Fruit fly (Drosophila melanogaster) whole organism, embryonic: ENCODE measurements around the gene Ir87a.

Source experiments
- CG10431 ChIP-seq: fragments of 200-800 bp; sonication (Bioruptor generic); optimal IDR thresholded peaks from 3 replicates; lab custom pipeline; 2018; ENCODE audit warnings: missing biosample characterization, mild to moderate bottlenecking, missing genetic modification characterization
- CG10565 ChIP-seq: fragments of 200-800 bp; sonication (Bioruptor generic); optimal IDR thresholded peaks from 3 replicates; lab custom pipeline; 2016; ENCODE audit warnings: missing biosample characterization, mild to moderate bottlenecking, missing genetic modification characterization
- CG11723 ChIP-seq: fragments of 200-800 bp; sonication (Bioruptor generic); optimal IDR thresholded peaks from 2 replicates; lab custom pipeline; 2017; ENCODE audit warnings: missing biosample characterization, mild to moderate bottlenecking, missing genetic modification characterization
- CG12299 ChIP-seq: fragments of 200-800 bp; sonication (Bioruptor generic); optimal IDR thresholded peaks from 2 replicates; lab custom pipeline; 2018; ENCODE audit warnings: missing biosample characterization, mild to moderate bottlenecking, missing genetic modification characterization
- CG12769 ChIP-seq: fragments of 200-800 bp; sonication (Bioruptor generic); optimal IDR thresholded peaks from 2 replicates; lab custom pipeline; 2019; ENCODE audit warnings: missing biosample characterization, mild to moderate bottlenecking, missing genetic modification characterization, moderate library complexity
- CG13123 ChIP-seq: fragments of 200-800 bp; sonication (Bioruptor generic); optimal IDR thresholded peaks from 2 replicates; lab custom pipeline; 2016; ENCODE audit warnings: missing biosample characterization, missing genetic modification characterization
- CG13287 ChIP-seq: fragments of 200-800 bp; sonication (Bioruptor generic); IDR thresholded peaks from 2 replicates; pipeline ENCODE4 v1.3.6; 2022; ENCODE audit warnings: missing biosample characterization, missing genetic modification characterization; ENCODE audit not compliant: partially characterized antibody
- CG15073 ChIP-seq: fragments of 200-800 bp; sonication (Bioruptor generic); optimal IDR thresholded peaks from 2 replicates; lab custom pipeline; 2016; ENCODE audit warnings: missing biosample characterization, missing genetic modification characterization
- CG16815 ChIP-seq: fragments of 200-800 bp; sonication (Bioruptor generic); optimal IDR thresholded peaks from 3 replicates; lab custom pipeline; 2017; ENCODE audit warnings: missing biosample characterization, mild to moderate bottlenecking, missing genetic modification characterization
- CG34224 ChIP-seq: fragments of 200-800 bp; sonication (Bioruptor generic); IDR thresholded peaks from 3 replicates; pipeline ENCODE4 v1.3.6; 2022; ENCODE audit warnings: missing biosample characterization, missing genetic modification characterization; ENCODE audit not compliant: partially characterized antibody
- CG4282 ChIP-seq: fragments of 200-800 bp; sonication (Bioruptor generic); optimal IDR thresholded peaks from 2 replicates; lab custom pipeline; 2016; ENCODE audit warnings: missing biosample characterization, missing genetic modification characterization
- CG4707 ChIP-seq: fragments of 200-800 bp; sonication (Bioruptor generic); optimal IDR thresholded peaks from 2 replicates; lab custom pipeline; 2018; ENCODE audit warnings: missing biosample characterization, mild to moderate bottlenecking, missing genetic modification characterization, moderate library complexity
- CG6654 ChIP-seq: fragments of 200-800 bp; sonication (Bioruptor generic); optimal IDR thresholded peaks from 2 replicates; lab custom pipeline; 2017; ENCODE audit warnings: missing biosample characterization, mild to moderate bottlenecking, missing genetic modification characterization
- CG6765 ChIP-seq: fragments of 200-800 bp; sonication (Bioruptor generic); optimal IDR thresholded peaks from 3 replicates; lab custom pipeline; 2017; ENCODE audit warnings: missing biosample characterization, mild to moderate bottlenecking, missing genetic modification characterization
- CG7745 ChIP-seq: fragments of 200-800 bp; sonication (Bioruptor generic); optimal IDR thresholded peaks from 2 replicates; lab custom pipeline; 2018; ENCODE audit warnings: missing biosample characterization, mild to moderate bottlenecking, missing genetic modification characterization, moderate library complexity
- CG7928 ChIP-seq: fragments of 200-800 bp; sonication (Bioruptor generic); optimal IDR thresholded peaks from 2 replicates; lab custom pipeline; 2017; ENCODE audit warnings: missing biosample characterization, mild to moderate bottlenecking, missing genetic modification characterization
- CG8478 ChIP-seq: fragments of >200 bp; optimal IDR thresholded peaks from 2 replicates; lab custom pipeline; 2018
- CG9932 ChIP-seq: fragments of 200-800 bp; sonication (Bioruptor generic); IDR thresholded peaks from 2 replicates; pipeline ENCODE4 v1.3.6; 2022; ENCODE audit warnings: missing biosample characterization, missing genetic modification characterization
- CoRest ChIP-seq: fragments of 200-800 bp; sonication (Bioruptor generic); optimal IDR thresholded peaks from 3 replicates; lab custom pipeline; 2018; ENCODE audit warnings: missing biosample characterization, mild to moderate bottlenecking, missing genetic modification characterization, moderate library complexity
- Dref ChIP-seq: fragments of 200-800 bp; sonication (Bioruptor generic); IDR thresholded peaks from 2 replicates; pipeline ENCODE4 v1.3.6; 2022; ENCODE audit warnings: missing biosample characterization, missing genetic modification characterization
- Fer1 ChIP-seq: fragments of 200-800 bp; sonication (Bioruptor generic); optimal IDR thresholded peaks from 2 replicates; lab custom pipeline; 2017; ENCODE audit warnings: missing biosample characterization, mild to moderate bottlenecking, missing genetic modification characterization
- HLH3B ChIP-seq: fragments of 200-800 bp; sonication (Bioruptor generic); IDR thresholded peaks from 2 replicates; pipeline ENCODE4 v1.3.6; 2022; ENCODE audit warnings: missing biosample characterization, missing genetic modification characterization
- Hand ChIP-seq: fragments of 200-800 bp; sonication (Bioruptor generic); optimal IDR thresholded peaks from 2 replicates; lab custom pipeline; 2017; ENCODE audit warnings: mild to moderate bottlenecking, missing biosample characterization, missing genetic modification reagents, missing genetic modification characterization
- HmgD ChIP-seq: fragments of 200-800 bp; sonication (Bioruptor generic); optimal IDR thresholded peaks from 3 replicates; lab custom pipeline; 2016; ENCODE audit warnings: missing biosample characterization, missing genetic modification characterization
- Meics ChIP-seq: fragments of 200-800 bp; sonication (Bioruptor generic); optimal IDR thresholded peaks from 2 replicates; lab custom pipeline; 2017; ENCODE audit warnings: missing biosample characterization, mild to moderate bottlenecking, missing genetic modification characterization
- NC2β ChIP-seq: fragments of 200-800 bp; sonication (Bioruptor generic); optimal IDR thresholded peaks from 2 replicates; lab custom pipeline; 2016; ENCODE audit warnings: missing biosample characterization, missing genetic modification characterization
- Neu2 ChIP-seq: fragments of 200-800 bp; sonication (Bioruptor generic); optimal IDR thresholded peaks from 3 replicates; lab custom pipeline; 2016; ENCODE audit warnings: missing biosample characterization, missing genetic modification characterization, borderline replicate concordance
- Nf-YC ChIP-seq: fragments of 200-800 bp; optimal IDR thresholded peaks from 3 replicates; lab custom pipeline; 2019; ENCODE audit warnings: missing biosample characterization, mild to moderate bottlenecking, missing genetic modification characterization, moderate library complexity
- Pdp1 ChIP-seq, 2 experiments: fragments of 200-800 bp; sonication (Bioruptor generic); optimal IDR thresholded peaks; 3 replicates each; lab custom pipeline; 2016; ENCODE audit warnings: missing biosample characterization in 2 of 2, missing genetic modification characterization in 2 of 2, mild to moderate bottlenecking in 1 of 2, moderate library complexity in 1 of 2
- Ptx1 ChIP-seq: fragments of 200-800 bp; sonication (Bioruptor generic); IDR thresholded peaks from 2 replicates; pipeline ENCODE4 v1.3.6; 2022; ENCODE audit warnings: missing biosample characterization, missing genetic modification characterization
- Rfx ChIP-seq: fragments of 200-800 bp; sonication (Bioruptor generic); IDR thresholded peaks from 2 replicates; pipeline ENCODE4 v1.3.6; 2022; ENCODE audit warnings: missing biosample characterization, missing genetic modification characterization
- bigmax ChIP-seq: fragments of 200-800 bp; sonication (Bioruptor generic); optimal IDR thresholded peaks from 2 replicates; lab custom pipeline; 2018; ENCODE audit warnings: missing biosample characterization, mild to moderate bottlenecking, missing genetic modification characterization
- chinmo ChIP-seq: fragments of 200-800 bp; sonication (Bioruptor generic); IDR thresholded peaks from 4 replicates; pipeline ENCODE4 v1.3.6; 2022; ENCODE audit warnings: missing biosample characterization, missing genetic modification characterization; ENCODE audit not compliant: partially characterized antibody
- dm ChIP-seq: fragments of 200-800 bp; sonication (Bioruptor generic); optimal IDR thresholded peaks from 3 replicates; lab custom pipeline; 2016; ENCODE audit warnings: missing biosample characterization, missing genetic modification characterization
- dmrt99B ChIP-seq: fragments of 200-800 bp; sonication (Bioruptor generic); optimal IDR thresholded peaks from 2 replicates; lab custom pipeline; 2018; ENCODE audit warnings: missing biosample characterization, mild to moderate bottlenecking, missing genetic modification characterization, moderate library complexity
- en ChIP-seq: fragments of 200-800 bp; sonication (Bioruptor generic); optimal IDR thresholded peaks from 2 replicates; lab custom pipeline; 2016; ENCODE audit warnings: missing biosample characterization, missing genetic modification characterization
- esg ChIP-seq: fragments of 200-800 bp; sonication (Bioruptor generic); conservative IDR thresholded peaks from 2 replicates; pipeline ENCODE4 v1.3.6; 2022; ENCODE audit warnings: missing biosample characterization, missing genetic modification characterization
- exex ChIP-seq: fragments of 200-800 bp; sonication (Bioruptor generic); optimal IDR thresholded peaks from 4 replicates; lab custom pipeline; 2018; ENCODE audit warnings: missing biosample characterization, mild to moderate bottlenecking, missing genetic modification characterization, moderate library complexity
- fd96Cb ChIP-seq: fragments of 200-800 bp; sonication (Bioruptor generic); optimal IDR thresholded peaks from 2 replicates; lab custom pipeline; 2018; ENCODE audit warnings: missing biosample characterization, mild to moderate bottlenecking, missing genetic modification characterization, moderate library complexity
- gfzf ChIP-seq: fragments of 200-800 bp; sonication (Bioruptor generic); optimal IDR thresholded peaks from 2 replicates; lab custom pipeline; 2016; ENCODE audit warnings: missing biosample characterization, mild to moderate bottlenecking, missing genetic modification characterization, moderate library complexity
- hkb ChIP-seq, 2 experiments: fragments of 200-800 bp in 1 of 2; fragments of >200 bp in 1 of 2; sonication (Bioruptor generic) in 1 of 2; IDR thresholded peaks in 1 of 2; optimal IDR thresholded peaks in 1 of 2; 2 replicates each; pipeline versions ENCODE4 v1.3.6 to Lab custom; 2017 to 2022; ENCODE audit warnings: missing biosample characterization in 1 of 2, missing genetic modification characterization in 1 of 2
- klu ChIP-seq: fragments of 200-800 bp; sonication (Bioruptor generic); IDR thresholded peaks from 2 replicates; pipeline ENCODE4 v1.3.6; 2022; ENCODE audit warnings: missing biosample characterization, missing genetic modification characterization
- p53 ChIP-seq: fragments of 200-800 bp; sonication (Bioruptor generic); optimal IDR thresholded peaks from 2 replicates; lab custom pipeline; 2016; ENCODE audit warnings: missing biosample characterization, missing genetic modification characterization
- repo ChIP-seq: fragments of 200-800 bp; sonication (Bioruptor generic); optimal IDR thresholded peaks from 2 replicates; lab custom pipeline; 2016; ENCODE audit warnings: missing biosample characterization, missing genetic modification characterization
- rib ChIP-seq: fragments of 200-800 bp; sonication (Bioruptor generic); IDR thresholded peaks from 2 replicates; pipeline ENCODE4 v1.3.6; 2022; ENCODE audit warnings: missing biosample characterization, missing genetic modification characterization
- sens-2 ChIP-seq: fragments of 200-800 bp; sonication (Bioruptor generic); IDR thresholded peaks from 2 replicates; pipeline ENCODE4 v1.3.6; 2022; ENCODE audit warnings: missing biosample characterization, missing genetic modification characterization
- shn ChIP-seq: fragments of 200-800 bp; sonication (Bioruptor generic); optimal IDR thresholded peaks from 3 replicates; lab custom pipeline; 2016; ENCODE audit warnings: missing biosample characterization, missing genetic modification characterization
- sim ChIP-seq: fragments of 200-800 bp; sonication (Bioruptor generic); IDR thresholded peaks from 2 replicates; pipeline ENCODE4 v1.3.6; 2022; ENCODE audit warnings: missing biosample characterization, missing genetic modification characterization
- so ChIP-seq: fragments of 200-800 bp; sonication (Bioruptor generic); IDR thresholded peaks from 3 replicates; pipeline ENCODE4 v1.3.6; 2022; ENCODE audit warnings: missing biosample characterization, missing genetic modification characterization
- sob ChIP-seq: fragments of 200-800 bp; sonication (Bioruptor generic); IDR thresholded peaks from 2 replicates; pipeline ENCODE4 v1.3.6; 2022; ENCODE audit warnings: missing biosample characterization, missing genetic modification characterization
- ssp ChIP-seq: fragments of 200-800 bp; sonication (Bioruptor generic); IDR thresholded peaks from 2 replicates; pipeline ENCODE4 v1.3.6; 2022; ENCODE audit warnings: missing biosample characterization, missing genetic modification characterization

The Ir87a gene

dm6 chr3R:13433623-13434022 is 13.5 kb downstream of the Ir87a start (continued):
- peak; percentile 89 for TF ChIP-seq CoRest (tag; lab: Kevin White, UChicago)
- TF ChIP-seq CG34224 (GFP tag; lab: Robert Waterston, UW), result no peak
- peak; percentile 19 for TF ChIP-seq dm (GFP tag; lab: Kevin White, UChicago)
- TF ChIP-seq CG16815 (GFP tag; lab: Kevin White, UChicago), result peak; percentile 65
- peak; percentile 89 for TF ChIP-seq so (GFP tag; lab: Robert Waterston, UW)
- TF ChIP-seq rib (GFP tag; lab: Robert Waterston, UW), result no peak
- TF ChIP-seq en (GFP tag; lab: Kevin White, UChicago), result peak; percentile 48
- TF ChIP-seq HLH3B (GFP tag; lab: Robert Waterston, UW), result peak; percentile 58
- peak; percentile 62 for TF ChIP-seq Ptx1 (GFP tag; lab: Robert Waterston, UW)
- TF ChIP-seq gfzf (GFP tag; lab: Kevin White, UChicago), result no peak
- peak; percentile 33 to 63 for TF ChIP-seq Pdp1 (GFP tag; optimal IDR thresholded peaks at IDR 0.05; lab: Kevin White, UChicago)
- TF ChIP-seq esg (GFP tag; lab: Robert Waterston, UW), result peak; percentile 79
- no peak for TF ChIP-seq hkb (optimal IDR thresholded peaks at IDR 0.05; lab: Kevin White, UChicago)
- peak; percentile 88 for TF ChIP-seq hkb (GFP tag; IDR thresholded peaks at IDR 0.05; lab: Robert Waterston, UW)
- TF ChIP-seq ssp, result no peak; the same call in 1 of the 2 replicates
- no peak for TF ChIP-seq Neu2
- TF ChIP-seq CG13123, result peak; percentile 27
- TF ChIP-seq CG4282 (GFP tag; lab: Kevin White, UChicago), result no peak
- peak; percentile 3 for TF ChIP-seq NC2β (GFP tag; lab: Kevin White, UChicago)
- peak; percentile 70 for TF ChIP-seq Nf-YC (tag; lab: Kevin White, UChicago)
- TF ChIP-seq CG6654 (GFP tag; lab: Kevin White, UChicago), result peak; percentile 2
- TF ChIP-seq klu, result peak; percentile 35; the same call in 1 of the 2 replicates
- peak; percentile 82 for TF ChIP-seq CG12769 (tag; lab: Kevin White, UChicago)
- TF ChIP-seq CG10431 (GFP tag; lab: Kevin White, UChicago), result peak; percentile 67
- TF ChIP-seq CG7928 (GFP tag; lab: Kevin White, UChicago), result no peak
- TF ChIP-seq Meics (GFP tag; lab: Kevin White, UChicago), result peak; percentile 78
- TF ChIP-seq Dref, result no peak
- no peak for TF ChIP-seq HmgD (GFP tag; lab: Kevin White, UChicago)
- peak; percentile 88 for TF ChIP-seq CG12299 (tag; lab: Kevin White, UChicago)
- peak; percentile 75 for TF ChIP-seq Fer1 (GFP tag; lab: Kevin White, UChicago)
- TF ChIP-seq CG11723, result peak; percentile 78
- TF ChIP-seq Rfx (GFP tag; lab: Robert Waterston, UW), result peak; percentile 75
- peak; percentile 53 for TF ChIP-seq CG9932 (GFP tag; lab: Robert Waterston, UW)
- TF ChIP-seq repo (GFP tag; lab: Kevin White, UChicago), result no peak
- TF ChIP-seq CG13287 (GFP tag; lab: Robert Waterston, UW), result no peak
- peak; percentile 63 for TF ChIP-seq sob (GFP tag; lab: Robert Waterston, UW)
- TF ChIP-seq CG6765 (GFP tag; lab: Kevin White, UChicago), result peak; percentile 69
- peak; percentile 61; the same call in 1 of the 2 replicates for TF ChIP-seq sens-2 (GFP tag; lab: Robert Waterston, UW)
- TF ChIP-seq fd96Cb (tag; lab: Kevin White, UChicago), result peak; percentile 53
- no peak for TF ChIP-seq p53 (GFP tag; lab: Kevin White, UChicago)
- no peak for TF ChIP-seq CG8478
- no peak for TF ChIP-seq CG10565 (GFP tag; lab: Kevin White, UChicago)
- peak; percentile 13 for TF ChIP-seq shn (GFP tag; lab: Kevin White, UChicago)
- TF ChIP-seq exex (tag; lab: Kevin White, UChicago), result peak; percentile 22
- no peak for TF ChIP-seq chinmo
- TF ChIP-seq Hand, result peak; percentile 60
- peak; percentile 73 for TF ChIP-seq dmrt99B (tag; lab: Kevin White, UChicago)
- no peak for TF ChIP-seq CG15073 (GFP tag; lab: Kevin White, UChicago)
- no peak for TF ChIP-seq bigmax (GFP tag; lab: Kevin White, UChicago)
- TF ChIP-seq CG4707, result peak; percentile 79
- no peak for TF ChIP-seq CG7745 (tag; lab: Kevin White, UChicago)
- TF ChIP-seq sim, result peak; percentile 69; the same call in 1 of the 2 replicates
